Fruit fly (Drosophila melanogaster) whole organism, embryonic: Measurements from ENCODE around the gene CG42514.

Experiments
- B-H2 ChIP-seq: fragments of 200-800 bp; sonication (Bioruptor generic); optimal IDR thresholded peaks from 2 replicates; lab custom pipeline; 2018; ENCODE audit warnings: missing biosample characterization, mild to moderate bottlenecking, missing genetic modification characterization
- CG10321 ChIP-seq: fragments of 200-800 bp; sonication (Bioruptor generic); IDR thresholded peaks from 2 replicates; pipeline ENCODE4 v1.3.6; 2022; ENCODE audit warnings: missing biosample characterization, missing genetic modification characterization
- CG10565 ChIP-seq: fragments of 200-800 bp; sonication (Bioruptor generic); optimal IDR thresholded peaks from 3 replicates; lab custom pipeline; 2016; ENCODE audit warnings: missing biosample characterization, mild to moderate bottlenecking, missing genetic modification characterization
- CG12155 ChIP-seq: fragments of 200-800 bp; sonication (Bioruptor generic); optimal IDR thresholded peaks from 3 replicates; lab custom pipeline; 2016; ENCODE audit warnings: missing biosample characterization, missing genetic modification characterization
- CG12659 ChIP-seq: fragments of 200-800 bp; sonication (Bioruptor generic); optimal IDR thresholded peaks from 3 replicates; lab custom pipeline; 2017; ENCODE audit warnings: mild to moderate bottlenecking, missing biosample characterization, missing genetic modification reagents, missing genetic modification characterization
- CG13296 ChIP-seq: fragments of 200-800 bp; sonication (Bioruptor generic); optimal IDR thresholded peaks from 3 replicates; lab custom pipeline; 2018; ENCODE audit warnings: missing biosample characterization, mild to moderate bottlenecking, missing genetic modification characterization
- CG14710 ChIP-seq: fragments of 200-800 bp; sonication (Bioruptor generic); optimal IDR thresholded peaks from 3 replicates; lab custom pipeline; 2019; ENCODE audit warnings: missing biosample characterization, mild to moderate bottlenecking, missing genetic modification characterization, moderate library complexity
- CG15269 ChIP-seq: fragments of 200-800 bp; sonication (Bioruptor generic); optimal IDR thresholded peaks from 2 replicates; lab custom pipeline; 2018; ENCODE audit warnings: missing biosample characterization, mild to moderate bottlenecking, missing genetic modification characterization, moderate library complexity
- CG15601 ChIP-seq: fragments of 200-800 bp; sonication (Bioruptor generic); optimal IDR thresholded peaks from 3 replicates; lab custom pipeline; 2019; ENCODE audit warnings: missing biosample characterization, mild to moderate bottlenecking, missing genetic modification characterization, moderate library complexity
- CG16863 ChIP-seq: fragments of 200-800 bp; sonication (Bioruptor generic); optimal IDR thresholded peaks from 3 replicates; lab custom pipeline; 2016; ENCODE audit warnings: missing biosample characterization, missing genetic modification characterization
- CG17328 ChIP-seq: fragments of 200-800 bp; sonication (Bioruptor generic); IDR thresholded peaks from 2 replicates; pipeline ENCODE4 v1.3.6; 2022; ENCODE audit warnings: missing biosample characterization, missing genetic modification characterization
- CG17612 ChIP-seq: fragments of 200-800 bp; sonication (Bioruptor generic); IDR thresholded peaks from 2 replicates; pipeline ENCODE4 v1.3.6; 2022; ENCODE audit warnings: missing biosample characterization, missing genetic modification characterization
- CG2116 ChIP-seq: fragments of 200-800 bp; sonication (Bioruptor generic); optimal IDR thresholded peaks from 3 replicates; lab custom pipeline; 2018; ENCODE audit warnings: missing biosample characterization, mild to moderate bottlenecking, missing genetic modification characterization
- CG2129 ChIP-seq: fragments of 200-800 bp; sonication (Bioruptor generic); IDR thresholded peaks from 2 replicates; pipeline ENCODE4 v1.3.6; 2022; ENCODE audit warnings: missing biosample characterization, missing genetic modification characterization; ENCODE audit not compliant: partially characterized antibody
- CG30431 ChIP-seq: fragments of 200-800 bp; sonication (Bioruptor generic); optimal IDR thresholded peaks from 2 replicates; lab custom pipeline; 2017; ENCODE audit warnings: missing biosample characterization, missing genetic modification characterization
- CG3065 ChIP-seq: fragments of 200-800 bp; sonication (Bioruptor generic); optimal IDR thresholded peaks from 2 replicates; lab custom pipeline; 2016; ENCODE audit warnings: missing biosample characterization, missing genetic modification characterization
- CG33213 ChIP-seq: fragments of 200-800 bp; sonication (Bioruptor generic); optimal IDR thresholded peaks from 3 replicates; lab custom pipeline; 2016; ENCODE audit warnings: missing biosample characterization, missing genetic modification characterization
- CG34224 ChIP-seq: fragments of 200-800 bp; sonication (Bioruptor generic); IDR thresholded peaks from 3 replicates; pipeline ENCODE4 v1.3.6; 2022; ENCODE audit warnings: missing biosample characterization, missing genetic modification characterization; ENCODE audit not compliant: partially characterized antibody
- CG4404 ChIP-seq: fragments of 200-800 bp; sonication (Bioruptor generic); IDR thresholded peaks from 2 replicates; pipeline ENCODE4 v1.3.6; 2022; ENCODE audit warnings: missing biosample characterization, missing genetic modification characterization
- CG4424 ChIP-seq: fragments of 200-800 bp; sonication (Bioruptor generic); optimal IDR thresholded peaks from 3 replicates; lab custom pipeline; 2016; ENCODE audit warnings: missing biosample characterization, missing genetic modification characterization
- CG6175 ChIP-seq: fragments of 200-800 bp; sonication (Bioruptor generic); IDR thresholded peaks from 3 replicates; pipeline ENCODE4 v1.3.6; 2022; ENCODE audit warnings: missing biosample characterization, missing genetic modification characterization
- CG6765 ChIP-seq: fragments of 200-800 bp; sonication (Bioruptor generic); optimal IDR thresholded peaks from 3 replicates; lab custom pipeline; 2017; ENCODE audit warnings: missing biosample characterization, mild to moderate bottlenecking, missing genetic modification characterization
- CoRest ChIP-seq: fragments of 200-800 bp; sonication (Bioruptor generic); optimal IDR thresholded peaks from 3 replicates; lab custom pipeline; 2018; ENCODE audit warnings: missing biosample characterization, mild to moderate bottlenecking, missing genetic modification characterization, moderate library complexity
- D ChIP-seq, 2 experiments: fragments of 200-800 bp in 1 of 2; fragments of >200 bp in 1 of 2; sonication (Bioruptor generic) in 1 of 2; optimal IDR thresholded peaks; 2 replicates in 1 of 2; 3 replicates in 1 of 2; lab custom pipeline; 2017; ENCODE audit warnings: mild to moderate bottlenecking in 1 of 2, missing biosample characterization in 1 of 2, missing genetic modification characterization in 1 of 2, missing genetic modification reagents in 1 of 2
- Dref ChIP-seq: fragments of 200-800 bp; sonication (Bioruptor generic); IDR thresholded peaks from 2 replicates; pipeline ENCODE4 v1.3.6; 2022; ENCODE audit warnings: missing biosample characterization, missing genetic modification characterization
- Fer3 ChIP-seq: fragments of 200-800 bp; sonication (Bioruptor generic); optimal IDR thresholded peaks from 2 replicates; lab custom pipeline; 2018; ENCODE audit warnings: missing biosample characterization, mild to moderate bottlenecking, missing genetic modification characterization, moderate library complexity
- HHEX ChIP-seq: fragments of 200-800 bp; sonication (Bioruptor generic); optimal IDR thresholded peaks from 3 replicates; lab custom pipeline; 2017; ENCODE audit warnings: missing biosample characterization, mild to moderate bottlenecking, missing genetic modification characterization, missing genetic modification reagents
- Hand ChIP-seq: fragments of 200-800 bp; sonication (Bioruptor generic); optimal IDR thresholded peaks from 2 replicates; lab custom pipeline; 2017; ENCODE audit warnings: mild to moderate bottlenecking, missing biosample characterization, missing genetic modification reagents, missing genetic modification characterization
- Hr39 ChIP-seq: fragments of >200 bp; optimal IDR thresholded peaks from 2 replicates; lab custom pipeline; 2017
- Nf-YB ChIP-seq: fragments of 200-800 bp; sonication (Bioruptor generic); optimal IDR thresholded peaks from 3 replicates; lab custom pipeline; 2019; ENCODE audit warnings: missing biosample characterization, mild to moderate bottlenecking, missing genetic modification characterization, moderate library complexity
- ash1 ChIP-seq: fragments of 200-800 bp; sonication (Bioruptor generic); optimal IDR thresholded peaks from 2 replicates; lab custom pipeline; 2018; ENCODE audit warnings: missing biosample characterization, mild to moderate bottlenecking, missing genetic modification characterization
- az2 ChIP-seq: fragments of 200-800 bp; sonication (Bioruptor generic); optimal IDR thresholded peaks from 3 replicates; lab custom pipeline; 2016; ENCODE audit warnings: missing biosample characterization, missing genetic modification characterization
- croc ChIP-seq: fragments of 200-800 bp; sonication (Bioruptor generic); conservative IDR thresholded peaks from 3 replicates; pipeline ENCODE4 v1.3.6; 2022; ENCODE audit warnings: missing biosample characterization, missing genetic modification characterization
- dati ChIP-seq: fragments of 200-800 bp; sonication (Bioruptor generic); IDR thresholded peaks from 2 replicates; pipeline ENCODE4 v1.3.6; 2022; ENCODE audit warnings: missing biosample characterization, missing genetic modification characterization
- dmrt99B ChIP-seq: fragments of 200-800 bp; sonication (Bioruptor generic); optimal IDR thresholded peaks from 2 replicates; lab custom pipeline; 2018; ENCODE audit warnings: missing biosample characterization, mild to moderate bottlenecking, missing genetic modification characterization, moderate library complexity
- eve ChIP-seq, 2 experiments: fragments of >200 bp; optimal IDR thresholded peaks; 2 replicates each; lab custom pipeline; 2017; ENCODE audit warnings: missing biosample characterization in 2 of 2, missing genetic modification characterization in 2 of 2
- ewg ChIP-seq: fragments of 200-800 bp; sonication (Bioruptor generic); optimal IDR thresholded peaks from 3 replicates; lab custom pipeline; 2017; ENCODE audit warnings: mild to moderate bottlenecking, missing biosample characterization, missing genetic modification reagents, missing genetic modification characterization
- knrl ChIP-seq: fragments of 200-800 bp; sonication (Bioruptor generic); IDR thresholded peaks from 3 replicates; pipeline ENCODE4 v1.3.6; 2022; ENCODE audit warnings: missing biosample characterization, missing genetic modification characterization; ENCODE audit not compliant: partially characterized antibody
- lov ChIP-seq, 2 experiments: fragments of 200-800 bp in 1 of 2; fragments of >200 bp in 1 of 2; sonication (Bioruptor generic) in 1 of 2; IDR thresholded peaks in 1 of 2; optimal IDR thresholded peaks in 1 of 2; 2 replicates in 1 of 2; 3 replicates in 1 of 2; pipeline versions ENCODE4 v1.3.6 to Lab custom; 2017 to 2022; ENCODE audit warnings: missing biosample characterization in 1 of 2, missing genetic modification characterization in 1 of 2
- mirr ChIP-seq: fragments of 200-800 bp; sonication (Bioruptor generic); optimal IDR thresholded peaks from 3 replicates; lab custom pipeline; 2018; ENCODE audit warnings: missing biosample characterization, mild to moderate bottlenecking, missing genetic modification characterization
- pita ChIP-seq: fragments of 200-800 bp; sonication (Bioruptor generic); optimal IDR thresholded peaks from 2 replicates; lab custom pipeline; 2017; ENCODE audit warnings: missing biosample characterization, mild to moderate bottlenecking, missing genetic modification characterization
- pnt ChIP-seq: fragments of 200-800 bp; sonication (Bioruptor generic); optimal IDR thresholded peaks from 3 replicates; lab custom pipeline; 2016; ENCODE audit warnings: missing biosample characterization, missing genetic modification characterization
- sr ChIP-seq: fragments of 200-800 bp; sonication (Bioruptor generic); IDR thresholded peaks from 3 replicates; pipeline ENCODE4 v1.3.6; 2022; ENCODE audit warnings: missing biosample characterization, missing genetic modification characterization
- ssp ChIP-seq: fragments of 200-800 bp; sonication (Bioruptor generic); IDR thresholded peaks from 2 replicates; pipeline ENCODE4 v1.3.6; 2022; ENCODE audit warnings: missing biosample characterization, missing genetic modification characterization
- stc ChIP-seq: fragments of 200-800 bp; sonication (Bioruptor generic); IDR thresholded peaks from 2 replicates; pipeline ENCODE4 v1.3.6; 2022; ENCODE audit warnings: missing biosample characterization, missing genetic modification characterization
- tin ChIP-seq: fragments of 200-800 bp; sonication (Bioruptor generic); optimal IDR thresholded peaks from 3 replicates; lab custom pipeline; 2016; ENCODE audit warnings: missing biosample characterization, missing genetic modification characterization
- tll ChIP-seq, 2 experiments: fragments of 200-800 bp in 1 of 2; fragments of >200 bp in 1 of 2; sonication (Bioruptor generic) in 1 of 2; optimal IDR thresholded peaks; 2 replicates each; lab custom pipeline; 2017 to 2019; ENCODE audit warnings: missing biosample characterization in 2 of 2, missing genetic modification characterization in 2 of 2, mild to moderate bottlenecking in 1 of 2, moderate library complexity in 1 of 2
- wdn ChIP-seq: fragments of 200-800 bp; sonication (Bioruptor generic); IDR thresholded peaks from 2 replicates; pipeline ENCODE4 v1.3.6; 2022; ENCODE audit warnings: missing biosample characterization, missing genetic modification characterization

CG42514 gene

dm6 chr3L:16451887-16452751, 43.9 kb downstream of the CG42514 start, which contains the start of gene dsx-c73A (continued):
- TF ChIP-seq wdn (GFP tag; lab: Robert Waterston, UW), result no peak
- TF ChIP-seq CG6175 (GFP tag; lab: Robert Waterston, UW), result no peak
- no peak for TF ChIP-seq HHEX
- no peak for TF ChIP-seq CG10565
- no peak for TF ChIP-seq pnt (GFP tag; lab: Kevin White, UChicago)
- TF ChIP-seq CG17612 (GFP tag; lab: Robert Waterston, UW), result no peak
- TF ChIP-seq CG15601, result peak; percentile 52
- TF ChIP-seq CG33213 (GFP tag; lab: Kevin White, UChicago), result no peak
- TF ChIP-seq dmrt99B, result peak; percentile 22
- TF ChIP-seq CoRest, result peak; percentile 38
- TF ChIP-seq CG2116, result no peak
- TF ChIP-seq ash1 (GFP tag; lab: Kevin White, UChicago), result no peak
- TF ChIP-seq ewg (GFP tag; lab: Kevin White, UChicago), result peak; percentile 10
- TF ChIP-seq CG10321 (GFP tag; lab: Robert Waterston, UW), result no peak
- TF ChIP-seq mirr (GFP tag; lab: Kevin White, UChicago), result no peak
- no peak for TF ChIP-seq CG2129 (GFP tag; lab: Robert Waterston, UW)
- TF ChIP-seq eve (GFP tag; optimal IDR thresholded peaks at IDR 0.05; lab: Kevin White, UChicago), result peak in 1 of 2 experiments; percentile 69
- TF ChIP-seq CG14710 (tag; lab: Kevin White, UChicago), result peak; percentile 56
- 0 out of 2 replicates have a peak, but pooled peaks have one; percentile 22 for TF ChIP-seq CG17328 (GFP tag; lab: Robert Waterston, UW)
- TF ChIP-seq croc (GFP tag; lab: Robert Waterston, UW), result no peak; the same call in 2 of the 3 replicates
- peak; percentile 57 for TF ChIP-seq CG4424 (GFP tag; lab: Kevin White, UChicago)
- TF ChIP-seq pita (GFP tag; lab: Kevin White, UChicago), result no peak
- TF ChIP-seq D (optimal IDR thresholded peaks at IDR 0.05; lab: Kevin White, UChicago), result no peak
- peak; percentile 26 for TF ChIP-seq D (GFP tag; optimal IDR thresholded peaks at IDR 0.05; lab: Kevin White, UChicago)
- TF ChIP-seq CG34224 (GFP tag; lab: Robert Waterston, UW), result no peak
- TF ChIP-seq CG6765 (GFP tag; lab: Kevin White, UChicago), result no peak
- TF ChIP-seq lov (optimal IDR thresholded peaks at IDR 0.05; lab: Kevin White, UChicago), result no peak
- no peak for TF ChIP-seq lov (GFP tag; IDR thresholded peaks at IDR 0.05; lab: Robert Waterston, UW)
- peak; percentile 3 for TF ChIP-seq CG12155
- no peak for TF ChIP-seq CG13296 (GFP tag; lab: Kevin White, UChicago)
- TF ChIP-seq dati (GFP tag; lab: Robert Waterston, UW), result no peak
- TF ChIP-seq Hr39 (lab: Kevin White, UChicago), result no peak
- TF ChIP-seq Fer3 (tag; lab: Kevin White, UChicago), result no peak
- TF ChIP-seq tll (GFP tag; optimal IDR thresholded peaks at IDR 0.05; lab: Kevin White, UChicago), result no peak
- TF ChIP-seq B-H2 (GFP tag; lab: Kevin White, UChicago), result no peak
- TF ChIP-seq CG3065 (GFP tag; lab: Kevin White, UChicago), result no peak
- peak; percentile 25 for TF ChIP-seq tin
- TF ChIP-seq az2, result peak; percentile 36
- 0 out of 2 replicates have a peak, but pooled peaks have one; percentile 7 for TF ChIP-seq CG4404 (GFP tag; lab: Robert Waterston, UW)
- TF ChIP-seq stc (GFP tag; lab: Robert Waterston, UW), result no peak; the same call in 1 of the 2 replicates
- no peak for TF ChIP-seq CG16863
- no peak for TF ChIP-seq knrl (GFP tag; lab: Robert Waterston, UW)
- no peak for TF ChIP-seq Dref
- no peak for TF ChIP-seq Nf-YB (GFP tag; lab: Kevin White, UChicago)
- peak; percentile 36; the same call in 1 of the 2 replicates for TF ChIP-seq ssp (GFP tag; lab: Robert Waterston, UW)
- no peak for TF ChIP-seq CG30431
- TF ChIP-seq CG12659 (GFP tag; lab: Kevin White, UChicago), result no peak
- no peak for TF ChIP-seq Hand (GFP tag; lab: Kevin White, UChicago)
- peak; percentile 1 for TF ChIP-seq CG15269 (tag; lab: Kevin White, UChicago)
- no peak for TF ChIP-seq sr
